Worm (Caenorhabditis elegans) whole organism, L1 larva: ENCODE results near the gene spcs-2.
"Not testable (repeated sequence)": the region's sequence is repeated elsewhere in the genome, so short reads cannot be mapped to it uniquely, and the experiment has no call there.

Experiments
- aly-2 ChIP-seq: fragments of 150-350 bp; optimal IDR thresholded peaks from 2 replicates; lab custom pipeline; 2014; ENCODE audit warnings: missing biosample characterization, missing genetic modification characterization
- blmp-1 ChIP-seq: fragments of 150-350 bp; optimal IDR thresholded peaks from 2 replicates; lab custom pipeline; 2014; ENCODE audit warnings: missing biosample characterization, missing genetic modification characterization
- elt-3 ChIP-seq, 6 experiments: fragments of 150-350 bp in 1 of 6; sonication (generic microtip); optimal IDR thresholded peaks; 2 replicates each; lab custom pipeline; 2017 to 2018; ENCODE audit warnings: missing biosample characterization in 6 of 6, missing genetic modification characterization in 6 of 6, inconsistent platforms in 1 of 6
- fos-1 ChIP-seq: fragments of 150-350 bp; optimal IDR thresholded peaks from 2 replicates; lab custom pipeline; 2014; ENCODE audit warnings: missing biosample characterization, missing genetic modification characterization
- lin-13 ChIP-seq: fragments of 150-350 bp; optimal IDR thresholded peaks from 2 replicates; lab custom pipeline; 2014; ENCODE audit warnings: missing biosample characterization, missing genetic modification reagents, missing genetic modification characterization
- lin-39 ChIP-seq: fragments of 150-350 bp; optimal IDR thresholded peaks from 2 replicates; lab custom pipeline; 2014; ENCODE audit warnings: missing biosample characterization, missing genetic modification reagents, missing genetic modification characterization
- mep-1 ChIP-seq: fragments of 150-350 bp; optimal IDR thresholded peaks from 2 replicates; lab custom pipeline; 2014; ENCODE audit warnings: missing biosample characterization, missing genetic modification characterization
- sup-37 ChIP-seq: fragments of 200-800 bp; sonication (Bioruptor generic); optimal IDR thresholded peaks from 2 replicates; lab custom pipeline; 2018; ENCODE audit warnings: mild to moderate bottlenecking, missing genetic modification characterization, missing compliant biosample characterization
- unc-62 ChIP-seq: fragments of 150-350 bp; optimal IDR thresholded peaks from 2 replicates; lab custom pipeline; 2014; ENCODE audit warnings: missing biosample characterization, missing genetic modification reagents, missing genetic modification characterization

DNA sequence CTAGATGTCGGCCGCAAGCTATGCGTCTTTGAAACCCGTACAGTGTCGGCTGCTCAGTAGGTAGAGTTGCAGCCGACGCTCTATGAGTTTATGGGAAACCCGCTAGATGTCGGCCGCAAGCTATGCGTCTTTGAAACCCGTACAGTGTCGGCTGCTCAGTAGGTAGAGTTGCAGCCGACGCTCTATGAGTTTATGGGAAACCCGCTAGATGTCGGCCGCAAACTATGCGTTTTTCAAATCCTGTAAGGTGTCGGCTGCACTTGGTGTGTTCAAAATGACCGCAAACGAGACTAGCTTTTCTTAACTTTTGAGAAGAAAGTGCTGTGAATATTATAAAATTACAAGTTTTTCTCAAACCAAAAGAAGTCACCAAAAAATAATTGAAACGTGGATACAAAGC lies 26.7 kb upstream of the spcs-2 start:
- TF ChIP-seq elt-3 (tag; optimal IDR thresholded peaks at IDR 0.05; lab: Kevin White, UChicago); unc-62; mep-1; lin-39 (tag; lab: Kevin White, UChicago); fos-1 (tag; lab: Kevin White, UChicago); sup-37 (GFP tag; lab: Kevin White, UChicago); blmp-1 (tag; lab: Kevin White, UChicago); aly-2 (tag; lab: Kevin White, UChicago); lin-13 (GFP tag; lab: Kevin White, UChicago): not testable (repeated sequence)
